Worm (Caenorhabditis elegans): Measurements from ENCODE around the gene Y38E10A.3.

- TF ChIP-seq dao-5 (tag; optimal IDR thresholded peaks at IDR 0.05) (no peak), him-1 (tag; optimal IDR thresholded peaks at IDR 0.05) (no peak)
These were observed 23.6 kb downstream of the Y38E10A.3 start for ce11 chrII:12550940-12551339.
